Worm (Caenorhabditis elegans): ENCODE measurements around the gene E02A10.3.

E02A10.3 gene

DNA sequence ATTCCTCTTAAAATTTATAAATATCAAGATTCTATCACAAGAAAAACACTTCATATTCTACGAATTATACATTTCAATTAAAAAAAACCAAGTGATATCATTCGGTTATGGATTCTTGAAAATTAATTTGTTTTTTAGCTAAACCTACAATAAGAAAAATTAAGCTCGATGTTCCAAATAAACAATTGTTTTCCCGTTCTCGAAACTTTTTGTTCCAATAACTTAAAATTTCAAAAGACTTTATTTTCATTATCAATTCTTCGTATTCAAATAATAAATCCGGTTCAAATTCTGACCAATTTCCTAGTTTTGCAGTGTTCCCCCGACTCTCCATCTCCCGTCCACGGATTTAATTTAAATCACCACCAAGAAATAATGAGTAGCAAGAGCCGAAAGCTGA lies at the start of gene E02A10.3:
E02A10.3 (plus strand) TSS at position 301 of the 400 bp plus-strand sequence.
- TF ChIP-seq ceh-90 (tag; optimal IDR thresholded peaks at IDR 0.05): no peak

- TF ChIP-seq efl-1 (optimal IDR thresholded peaks at IDR 0.05) (no peak), efl-1 (GFP tag; optimal IDR thresholded peaks at IDR 0.05 in 1 of 2) (peak in 1 of 2 experiments; percentile 87), isw-1 (GFP tag; IDR thresholded peaks at IDR 0.05) (no peak), nhr-19 (GFP tag; conservative IDR thresholded peaks at IDR 0.05) (no peak), egl-13 (tag; optimal IDR thresholded peaks at IDR 0.05) (peak; percentile 62), mab-9 (GFP tag; IDR thresholded peaks at IDR 0.05) (no peak), ztf-11 (tag; optimal IDR thresholded peaks at IDR 0.05) (no peak), hpl-2 (GFP tag; optimal IDR thresholded peaks at IDR 0.05) (no peak), pag-3 (tag; optimal IDR thresholded peaks at IDR 0.05; ENCODE audit: borderline replicate concordance, insufficient read depth) (no peak), jun-1 (tag; optimal IDR thresholded peaks at IDR 0.05) (no peak), unc-62 (GFP tag; optimal IDR thresholded peaks at IDR 0.05) (no peak), elt-2 (tag; optimal IDR thresholded peaks at IDR 0.05) (no peak), lsy-2 (tag; optimal IDR thresholded peaks at IDR 0.05) (peak in 1 of 2 experiments; percentile 33), ceh-88 (GFP tag; IDR thresholded peaks at IDR 0.05) (no peak), fkh-4 (tag; optimal IDR thresholded peaks at IDR 0.05; ENCODE audit: borderline replicate concordance) (no peak), nhr-47 (tag; optimal IDR thresholded peaks at IDR 0.05) (peak; percentile 44), nhr-71 (tag; optimal IDR thresholded peaks at IDR 0.05) (peak; percentile 40), fkh-10 (GFP tag; optimal IDR thresholded peaks at IDR 0.05) (peak; percentile 94), ama-1 (optimal IDR thresholded peaks at IDR 0.05) (no peak), nhr-90 (tag; optimal IDR thresholded peaks at IDR 0.05; ENCODE audit: poor library complexity) (no peak), lin-13 (GFP tag; optimal IDR thresholded peaks at IDR 0.05) (no peak), rnt-1 (tag; optimal IDR thresholded peaks at IDR 0.05) (no peak), sox-4 (tag; optimal IDR thresholded peaks at IDR 0.05) (no peak), nhr-77 (tag; optimal IDR thresholded peaks at IDR 0.05) (no peak), lin-35 (GFP tag; optimal IDR thresholded peaks at IDR 0.05) (no peak), lin-14 (GFP tag; optimal IDR thresholded peaks at IDR 0.05) (peak; percentile 88), ceh-82 (tag; optimal IDR thresholded peaks at IDR 0.05) (peak in 1 of 3 experiments; percentile 25), egl-27 (tag; optimal IDR thresholded peaks at IDR 0.05) (no peak), grh-1 (GFP tag; IDR thresholded peaks at IDR 0.05) (no peak), lir-3 (tag; optimal IDR thresholded peaks at IDR 0.05; ENCODE audit: poor library complexity) (no peak), ceh-63 (GFP tag; optimal IDR thresholded peaks at IDR 0.05) (no peak), tbx-2 (tag; optimal IDR thresholded peaks at IDR 0.05) (peak; percentile 20), pqm-1 (tag; optimal IDR thresholded peaks at IDR 0.05) (no peak), nhr-28 (tag; optimal IDR thresholded peaks at IDR 0.05) (no peak), blmp-1 (tag; optimal IDR thresholded peaks at IDR 0.05) (peak; percentile 6), swsn-7 (tag; optimal IDR thresholded peaks at IDR 0.05) (peak; percentile 18), fkh-8 (tag; optimal IDR thresholded peaks at IDR 0.05) (peak; percentile 16), nhr-85 (tag) (no peak), mdl-1 (tag; optimal IDR thresholded peaks at IDR 0.05) (no peak), snpc-4 (tag; optimal IDR thresholded peaks at IDR 0.05) (no peak), mep-1 (tag; optimal IDR thresholded peaks at IDR 0.05) (peak; percentile 45), hlh-17 (GFP tag; optimal IDR thresholded peaks at IDR 0.05; ENCODE audit: borderline replicate concordance) (no peak), unc-86 (tag; optimal IDR thresholded peaks at IDR 0.05) (peak; percentile 70)
Observed at ce11 chrV:12530129-12530528, 49.3 kb upstream of the E02A10.3 start.
